Worm (Caenorhabditis elegans): Measurements from ENCODE around the gene chhy-1.

- TF ChIP-seq ztf-29 (GFP tag; IDR thresholded peaks at IDR 0.05) (no peak), flt-1 (GFP tag; IDR thresholded peaks at IDR 0.05) (no peak), med-1 (GFP tag; optimal IDR thresholded peaks at IDR 0.05; ENCODE audit: insufficient read depth) (no peak), ref-1 (GFP tag; conservative IDR thresholded peaks at IDR 0.05) (no peak), cog-1 (tag; optimal IDR thresholded peaks at IDR 0.05) (no peak), klf-2 (GFP tag; conservative IDR thresholded peaks at IDR 0.05) (no peak)
Measured at ce11 chrII:8648843-8649242, 31.4 kb upstream of the chhy-1 start.

All from whole organism, midembryonic.